Worm (Caenorhabditis elegans): ENCODE results near the gene ncx-7.
A peak's percentile ranks its signal among the peaks of the same experiment; 100 is the strongest.

ncx-7 gene

DNA sequence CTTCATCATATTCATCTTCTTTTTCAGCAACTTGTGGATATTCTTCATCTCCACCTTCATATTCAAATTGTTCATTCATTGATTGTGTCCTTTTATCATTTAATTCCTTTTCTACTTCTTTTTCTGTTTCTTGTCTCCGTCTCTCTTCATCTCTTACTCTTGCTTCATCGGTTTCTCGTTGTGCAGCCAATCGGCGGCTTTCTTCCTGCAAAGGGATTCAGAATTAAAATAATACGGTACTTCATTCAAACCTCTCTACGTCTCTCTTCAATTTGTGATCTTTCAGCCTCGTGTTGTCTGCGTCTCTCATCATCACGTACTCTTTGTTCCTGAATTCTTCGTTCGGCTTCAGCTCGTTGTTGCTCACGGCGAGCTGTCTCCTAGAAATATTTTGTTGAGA lies 20.6 kb upstream of the ncx-7 start:
- TF ChIP-seq nhr-47 (tag; optimal IDR thresholded peaks at IDR 0.05) = no peak
- TF ChIP-seq F16B12.6 (tag; optimal IDR thresholded peaks at IDR 0.05) = no peak
- TF ChIP-seq dpl-1 (GFP tag; optimal IDR thresholded peaks at IDR 0.05) = no peak
- peak in 1 of 2 experiments; percentile 53 for TF ChIP-seq lsy-2 (tag; optimal IDR thresholded peaks at IDR 0.05)
- TF ChIP-seq lin-35 (GFP tag; optimal IDR thresholded peaks at IDR 0.05) = no peak
- no peak for TF ChIP-seq rnt-1 (tag; optimal IDR thresholded peaks at IDR 0.05)
- TF ChIP-seq nhr-85 (tag) = peak; percentile 46
- no peak for TF ChIP-seq mab-9 (GFP tag; IDR thresholded peaks at IDR 0.05)
- peak; percentile 29 for TF ChIP-seq blmp-1 (tag; optimal IDR thresholded peaks at IDR 0.05)

DNA sequence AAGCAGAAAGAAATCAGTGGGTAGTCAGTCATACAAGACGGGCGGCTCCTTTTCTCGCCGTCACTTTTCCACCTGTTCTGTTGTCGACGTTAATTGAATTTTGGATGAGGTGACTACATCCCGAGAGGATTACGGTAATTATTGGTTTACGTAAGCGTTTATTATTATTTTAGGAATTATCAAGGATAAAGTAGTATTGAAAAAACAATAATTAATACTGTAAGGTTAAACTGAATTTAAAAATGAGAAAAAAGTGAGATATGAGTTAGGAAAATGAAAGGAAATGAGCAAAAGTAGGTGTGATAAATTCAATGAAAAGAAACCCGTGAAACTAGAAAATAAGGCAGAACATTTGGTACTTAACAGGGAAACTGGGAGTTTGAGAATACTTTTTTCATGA lies 18.9 kb upstream of the ncx-7 start, which contains the start of gene hlh-4:
Gene hlh-4 (minus strand): TSS at position 101 of the 400 bp plus-strand sequence.
- no peak for TF ChIP-seq mep-1 (tag; optimal IDR thresholded peaks at IDR 0.05)
- TF ChIP-seq hlh-4 (tag; optimal IDR thresholded peaks at IDR 0.05) = peak; percentile 32
- TF ChIP-seq fkh-8 (tag; optimal IDR thresholded peaks at IDR 0.05) = peak; percentile 7

DNA sequence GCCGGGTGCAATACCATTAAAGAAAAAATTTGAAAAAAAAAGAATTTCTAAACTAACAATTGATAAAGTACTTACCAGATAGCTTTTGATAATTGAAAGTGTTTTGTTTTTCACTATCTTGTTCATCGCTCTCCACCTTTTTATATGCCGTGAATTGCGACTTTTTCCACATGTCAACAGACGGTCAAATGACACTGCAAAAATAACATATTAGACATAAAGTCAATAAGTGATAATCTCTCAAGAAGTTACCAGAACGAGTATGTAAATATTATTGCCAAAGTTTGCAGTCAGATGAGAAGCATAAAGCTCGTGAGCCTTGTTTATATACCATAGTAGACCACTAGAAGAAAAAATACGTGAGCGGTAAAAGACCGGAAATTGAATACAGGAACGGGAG lies 15.8 kb upstream of the ncx-7 start, which contains the start of gene dao-6:
Gene dao-6 (minus strand): TSS at position 345 of the 400 bp plus-strand sequence.
- TF ChIP-seq lin-14 (GFP tag; optimal IDR thresholded peaks at IDR 0.05) = no peak
- peak in 1 of 2 experiments; percentile 19 for TF ChIP-seq lin-35 (GFP tag; optimal IDR thresholded peaks at IDR 0.05)
- no peak for TF ChIP-seq fkh-4 (tag; optimal IDR thresholded peaks at IDR 0.05; ENCODE audit: borderline replicate concordance)
- TF ChIP-seq aly-2 (tag; optimal IDR thresholded peaks at IDR 0.05) = no peak
- TF ChIP-seq ceh-82 (tag; optimal IDR thresholded peaks at IDR 0.05) = no peak
- TF ChIP-seq pqm-1 (tag; optimal IDR thresholded peaks at IDR 0.05) = no peak
- TF ChIP-seq mdl-1 (tag; optimal IDR thresholded peaks at IDR 0.05) = no peak
- no peak for TF ChIP-seq ceh-8 (GFP tag; optimal IDR thresholded peaks at IDR 0.05)
- TF ChIP-seq vab-15 (tag; optimal IDR thresholded peaks at IDR 0.05) = no peak
- no peak for TF ChIP-seq sox-4 (tag; optimal IDR thresholded peaks at IDR 0.05)
- no peak for TF ChIP-seq ceh-63 (GFP tag; optimal IDR thresholded peaks at IDR 0.05)
- TF ChIP-seq swsn-7 (tag; optimal IDR thresholded peaks at IDR 0.05) = no peak
- no peak for TF ChIP-seq mab-9 (GFP tag; IDR thresholded peaks at IDR 0.05)
- no peak for TF ChIP-seq efl-1 (optimal IDR thresholded peaks at IDR 0.05)
- TF ChIP-seq efl-1 (GFP tag; optimal IDR thresholded peaks at IDR 0.05 in 1 of 2) = peak in 1 of 2 experiments; percentile 21
- TF ChIP-seq unc-86 (tag; optimal IDR thresholded peaks at IDR 0.05) = no peak
- TF ChIP-seq Y116A8C.19 (tag; optimal IDR thresholded peaks at IDR 0.05; ENCODE audit: borderline replicate concordance) = no peak

DNA sequence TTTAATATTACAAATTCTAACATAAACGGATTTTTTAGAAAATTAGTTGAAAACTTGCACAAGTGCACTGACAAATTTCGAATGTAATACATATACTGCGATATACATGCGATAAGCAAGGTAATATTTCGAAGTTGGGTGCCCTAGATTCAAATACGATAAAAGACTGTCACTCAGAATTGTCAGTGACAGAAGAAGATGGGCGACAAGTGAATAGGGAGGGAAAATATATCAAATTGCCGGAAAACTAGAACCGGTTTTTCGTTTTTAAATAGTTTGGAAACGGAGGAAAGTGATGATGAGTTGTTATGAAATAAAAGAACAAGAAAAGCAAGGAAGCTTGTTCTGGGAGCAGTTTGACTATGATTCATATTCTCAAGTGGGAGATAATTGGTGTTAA lies 13.9 kb upstream of the ncx-7 start:
- TF ChIP-seq snu-23 (GFP tag; optimal IDR thresholded peaks at IDR 0.05) (peak; percentile 21), tbx-2 (tag; optimal IDR thresholded peaks at IDR 0.05) (no peak), skn-1 (tag; optimal IDR thresholded peaks at IDR 0.05) (no peak), C34B4.2 (tag; optimal IDR thresholded peaks at IDR 0.05) (no peak), ztf-11 (tag; optimal IDR thresholded peaks at IDR 0.05) (no peak), zip-4 (GFP tag; optimal IDR thresholded peaks at IDR 0.05) (no peak), jun-1 (tag; optimal IDR thresholded peaks at IDR 0.05) (no peak), irx-1 (tag; optimal IDR thresholded peaks at IDR 0.05) (no peak), lin-14 (GFP tag; optimal IDR thresholded peaks at IDR 0.05) (peak; percentile 55), ceh-90 (tag; optimal IDR thresholded peaks at IDR 0.05) (no peak), unc-86 (tag; optimal IDR thresholded peaks at IDR 0.05) (no peak), F16B12.6 (tag; optimal IDR thresholded peaks at IDR 0.05) (no peak), nhr-85 (tag) (peak; percentile 87), dpl-1 (GFP tag; optimal IDR thresholded peaks at IDR 0.05) (no peak), mep-1 (tag; optimal IDR thresholded peaks at IDR 0.05) (peak; percentile 26), ceh-63 (GFP tag; optimal IDR thresholded peaks at IDR 0.05) (no peak), dsc-1 (tag; optimal IDR thresholded peaks at IDR 0.05) (no peak), xbp-1 (tag; optimal IDR thresholded peaks at IDR 0.05) (no peak), blmp-1 (tag; optimal IDR thresholded peaks at IDR 0.05) (peak; percentile 67), fkh-10 (GFP tag; optimal IDR thresholded peaks at IDR 0.05) (no peak), rnt-1 (tag; optimal IDR thresholded peaks at IDR 0.05) (peak; percentile 14)
